Fruit fly (Drosophila melanogaster) whole organism, embryonic: ENCODE measurements around the gene CG3091.

Source experiments
- Bdp1 ChIP-seq: fragments of 200-800 bp; sonication (Bioruptor generic); optimal IDR thresholded peaks from 3 replicates; lab custom pipeline; 2016; ENCODE audit warnings: missing biosample characterization, missing genetic modification characterization
- CG10267 ChIP-seq: fragments of 200-800 bp; sonication (Bioruptor generic); optimal IDR thresholded peaks from 2 replicates; lab custom pipeline; 2018; ENCODE audit warnings: missing biosample characterization, mild to moderate bottlenecking, missing genetic modification characterization, moderate library complexity
- CG11456 ChIP-seq: fragments of 200-800 bp; sonication (Bioruptor generic); IDR thresholded peaks from 3 replicates; pipeline ENCODE4 v1.3.6; 2022; ENCODE audit warnings: missing biosample characterization, missing genetic modification characterization
- CG11504 ChIP-seq: fragments of 200-800 bp; sonication (Bioruptor generic); optimal IDR thresholded peaks from 3 replicates; lab custom pipeline; 2019; ENCODE audit warnings: missing biosample characterization, mild to moderate bottlenecking, missing genetic modification characterization, moderate library complexity
- CG12659 ChIP-seq: fragments of 200-800 bp; sonication (Bioruptor generic); optimal IDR thresholded peaks from 3 replicates; lab custom pipeline; 2017; ENCODE audit warnings: mild to moderate bottlenecking, missing biosample characterization, missing genetic modification reagents, missing genetic modification characterization
- CG14050 ChIP-seq: fragments of 200-800 bp; sonication (Bioruptor generic); IDR thresholded peaks from 3 replicates; pipeline ENCODE4 v1.3.6; 2022; ENCODE audit warnings: missing biosample characterization, missing genetic modification characterization
- CG16815 ChIP-seq: fragments of 200-800 bp; sonication (Bioruptor generic); optimal IDR thresholded peaks from 3 replicates; lab custom pipeline; 2017; ENCODE audit warnings: missing biosample characterization, mild to moderate bottlenecking, missing genetic modification characterization
- CG17568 ChIP-seq: fragments of 200-800 bp; sonication (Bioruptor generic); optimal IDR thresholded peaks from 2 replicates; lab custom pipeline; 2018; ENCODE audit warnings: missing biosample characterization, mild to moderate bottlenecking, missing genetic modification characterization, moderate library complexity
- CG17802 ChIP-seq: fragments of 200-800 bp; sonication (Bioruptor generic); optimal IDR thresholded peaks from 2 replicates; lab custom pipeline; 2018; ENCODE audit warnings: missing biosample characterization, mild to moderate bottlenecking, missing genetic modification characterization, moderate library complexity
- CG17912 ChIP-seq: fragments of 200-800 bp; sonication (Bioruptor generic); optimal IDR thresholded peaks from 2 replicates; lab custom pipeline; 2018; ENCODE audit warnings: missing biosample characterization, mild to moderate bottlenecking, missing genetic modification characterization
- CG2199 ChIP-seq: fragments of 200-800 bp; sonication (Bioruptor generic); IDR thresholded peaks from 3 replicates; pipeline ENCODE4 v1.3.6; 2022; ENCODE audit warnings: missing biosample characterization, missing genetic modification characterization
- CG3163 ChIP-seq: fragments of 200-800 bp; sonication (Bioruptor generic); optimal IDR thresholded peaks from 3 replicates; lab custom pipeline; 2016; ENCODE audit warnings: missing biosample characterization, missing genetic modification characterization
- CG4617 ChIP-seq: fragments of 200-800 bp; sonication (Bioruptor generic); optimal IDR thresholded peaks from 3 replicates; lab custom pipeline; 2016; ENCODE audit warnings: missing biosample characterization, missing genetic modification characterization, borderline replicate concordance
- CG8359 ChIP-seq: fragments of 200-800 bp; sonication (Bioruptor generic); optimal IDR thresholded peaks from 2 replicates; lab custom pipeline; 2017; ENCODE audit warnings: missing biosample characterization, mild to moderate bottlenecking, missing genetic modification characterization, borderline replicate concordance
- CG8388 ChIP-seq: fragments of 200-800 bp; sonication (Bioruptor generic); optimal IDR thresholded peaks from 2 replicates; lab custom pipeline; 2019; ENCODE audit warnings: missing biosample characterization, mild to moderate bottlenecking, missing genetic modification characterization, moderate library complexity
- CG9817 ChIP-seq: fragments of 200-800 bp; sonication (Bioruptor generic); optimal IDR thresholded peaks from 2 replicates; lab custom pipeline; 2018; ENCODE audit warnings: missing biosample characterization, mild to moderate bottlenecking, missing genetic modification characterization, moderate library complexity
- CHES-1-like ChIP-seq: fragments of 200-800 bp; sonication (Bioruptor generic); optimal IDR thresholded peaks from 2 replicates; lab custom pipeline; 2016; ENCODE audit warnings: missing biosample characterization, missing genetic modification characterization
- Chrac-16 ChIP-seq: fragments of 200-800 bp; sonication (Bioruptor generic); optimal IDR thresholded peaks from 3 replicates; lab custom pipeline; 2016; ENCODE audit warnings: missing biosample characterization, missing genetic modification characterization
- Dll ChIP-seq: fragments of 200-800 bp; sonication (Bioruptor generic); IDR thresholded peaks from 4 replicates; pipeline ENCODE4 v1.3.6; 2022; ENCODE audit warnings: missing biosample characterization, missing genetic modification characterization; ENCODE audit not compliant: partially characterized antibody
- Drgx ChIP-seq: fragments of 200-800 bp; sonication (Bioruptor generic); IDR thresholded peaks from 2 replicates; pipeline ENCODE4 v1.3.6; 2022; ENCODE audit warnings: missing biosample characterization, missing genetic modification characterization
- E2f1 ChIP-seq: fragments of 200-800 bp; sonication (Bioruptor generic); IDR thresholded peaks from 2 replicates; pipeline ENCODE4 v1.3.6; 2022; ENCODE audit warnings: missing biosample characterization, missing genetic modification characterization
- E2f2 ChIP-seq: fragments of 200-800 bp; sonication (Bioruptor generic); IDR thresholded peaks from 2 replicates; pipeline ENCODE4 v1.3.6; 2022; ENCODE audit warnings: missing biosample characterization, missing genetic modification characterization
- Oaz ChIP-seq: fragments of 200-800 bp; sonication (Bioruptor generic); IDR thresholded peaks from 2 replicates; pipeline ENCODE4 v1.3.6; 2022; ENCODE audit warnings: missing biosample characterization, missing genetic modification characterization
- Stat92E ChIP-seq, 3 experiments: fragments of >200 bp in 2 of 3; fragments of 200-800 bp in 1 of 3; sonication (Bioruptor generic) in 1 of 3; optimal IDR thresholded peaks; 2 replicates each; lab custom pipeline; 2017 to 2019; ENCODE audit warnings: missing biosample characterization in 3 of 3, missing genetic modification characterization in 3 of 3, mild to moderate bottlenecking in 1 of 3, moderate library complexity in 1 of 3
- Tbp ChIP-seq: fragments of >200 bp; optimal IDR thresholded peaks from 2 replicates; lab custom pipeline; 2018; ENCODE audit warnings: missing biosample characterization, missing genetic modification characterization
- abd-A ChIP-seq: fragments of 200-800 bp; sonication (Bioruptor generic); optimal IDR thresholded peaks from 3 replicates; lab custom pipeline; 2019; ENCODE audit warnings: missing biosample characterization, mild to moderate bottlenecking, missing genetic modification characterization, moderate library complexity
- ara ChIP-seq: fragments of 200-800 bp; sonication (Bioruptor generic); IDR thresholded peaks from 2 replicates; pipeline ENCODE4 v1.3.6; 2022; ENCODE audit warnings: missing biosample characterization, missing genetic modification characterization
- cwo ChIP-seq: fragments of 200-800 bp; sonication (Bioruptor generic); optimal IDR thresholded peaks from 3 replicates; lab custom pipeline; 2017; ENCODE audit warnings: missing biosample characterization, missing genetic modification characterization, mild to moderate bottlenecking, moderate library complexity, missing genetic modification reagents
- dimm ChIP-seq: fragments of 200-800 bp; sonication (Bioruptor generic); IDR thresholded peaks from 2 replicates; pipeline ENCODE4 v1.3.6; 2022; ENCODE audit warnings: missing biosample characterization, missing genetic modification characterization
- disco-r ChIP-seq: fragments of 200-800 bp; sonication (Bioruptor generic); optimal IDR thresholded peaks from 2 replicates; lab custom pipeline; 2016; ENCODE audit warnings: missing biosample characterization, missing genetic modification characterization
- dm ChIP-seq: fragments of 200-800 bp; sonication (Bioruptor generic); optimal IDR thresholded peaks from 3 replicates; lab custom pipeline; 2016; ENCODE audit warnings: missing biosample characterization, missing genetic modification characterization
- dysf ChIP-seq: fragments of 200-800 bp; sonication (Bioruptor generic); IDR thresholded peaks from 3 replicates; pipeline ENCODE4 v1.3.6; 2022; ENCODE audit warnings: missing biosample characterization, missing genetic modification characterization
- fd64A ChIP-seq: fragments of 200-800 bp; sonication (Bioruptor generic); optimal IDR thresholded peaks from 3 replicates; lab custom pipeline; 2018; ENCODE audit warnings: missing biosample characterization, mild to moderate bottlenecking, missing genetic modification characterization
- gce ChIP-seq: fragments of 200-800 bp; sonication (Bioruptor generic); IDR thresholded peaks from 3 replicates; pipeline ENCODE4 v1.3.6; 2022; ENCODE audit warnings: missing biosample characterization, missing genetic modification characterization
- h ChIP-seq: fragments of >200 bp; optimal IDR thresholded peaks from 2 replicates; lab custom pipeline; 2017
- insv ChIP-seq, 2 experiments: fragments of 200-800 bp; sonication (Bioruptor generic); optimal IDR thresholded peaks; 3 replicates each; lab custom pipeline; 2016 to 2018; ENCODE audit warnings: missing biosample characterization in 2 of 2, missing genetic modification characterization in 2 of 2
- lilli ChIP-seq: fragments of 200-800 bp; sonication (Bioruptor generic); optimal IDR thresholded peaks from 3 replicates; lab custom pipeline; 2016; ENCODE audit warnings: missing biosample characterization, missing genetic modification characterization
- oc ChIP-seq: fragments of 200-800 bp; sonication (Bioruptor generic); optimal IDR thresholded peaks from 2 replicates; lab custom pipeline; 2018; ENCODE audit warnings: missing biosample characterization, mild to moderate bottlenecking, missing genetic modification characterization, moderate library complexity
- peb ChIP-seq: fragments of 200-800 bp; sonication (Bioruptor generic); IDR thresholded peaks from 2 replicates; pipeline ENCODE4 v1.3.6; 2022; ENCODE audit warnings: missing biosample characterization, missing genetic modification characterization
- pros ChIP-seq: fragments of 200-800 bp; sonication (Bioruptor generic); optimal IDR thresholded peaks from 3 replicates; lab custom pipeline; 2019; ENCODE audit warnings: missing biosample characterization, mild to moderate bottlenecking, missing genetic modification characterization, moderate library complexity
- salm ChIP-seq: fragments of 200-800 bp; sonication (Bioruptor generic); optimal IDR thresholded peaks from 2 replicates; lab custom pipeline; 2018; ENCODE audit warnings: missing biosample characterization, mild to moderate bottlenecking, missing genetic modification characterization
- scrt ChIP-seq: fragments of 200-800 bp; sonication (Bioruptor generic); optimal IDR thresholded peaks from 2 replicates; lab custom pipeline; 2018; ENCODE audit warnings: missing biosample characterization, mild to moderate bottlenecking, missing genetic modification characterization, moderate library complexity
- sens-2 ChIP-seq: fragments of 200-800 bp; sonication (Bioruptor generic); IDR thresholded peaks from 2 replicates; pipeline ENCODE4 v1.3.6; 2022; ENCODE audit warnings: missing biosample characterization, missing genetic modification characterization
- trem ChIP-seq: fragments of 200-800 bp; optimal IDR thresholded peaks from 3 replicates; lab custom pipeline; 2019; ENCODE audit warnings: missing biosample characterization, mild to moderate bottlenecking, missing genetic modification characterization, moderate library complexity
- trh ChIP-seq: fragments of 200-800 bp; sonication (Bioruptor generic); optimal IDR thresholded peaks from 2 replicates; lab custom pipeline; 2016; ENCODE audit warnings: missing biosample characterization, missing genetic modification characterization
- usp ChIP-seq: fragments of >200 bp; optimal IDR thresholded peaks from 2 replicates; lab custom pipeline; 2017; ENCODE audit warnings: missing biosample characterization, missing genetic modification characterization
- vfl ChIP-seq: fragments of 200-800 bp; sonication (Bioruptor generic); optimal IDR thresholded peaks from 2 replicates; lab custom pipeline; 2016; ENCODE audit warnings: missing biosample characterization, missing genetic modification characterization
- z ChIP-seq: fragments of 200-800 bp; sonication (Bioruptor generic); IDR thresholded peaks from 3 replicates; pipeline ENCODE4 v1.3.6; 2022; ENCODE audit warnings: missing biosample characterization, missing genetic modification characterization
- zfh1 ChIP-seq: fragments of 200-800 bp; sonication (Bioruptor generic); IDR thresholded peaks from 3 replicates; pipeline ENCODE4 v1.3.6; 2022; ENCODE audit warnings: missing biosample characterization, missing genetic modification characterization

The CG3091 gene

dm6 chrX:2297428-2298200 is 43.6 kb upstream of the CG3091 start (continued):
- TF ChIP-seq CG17568 (GFP tag; lab: Kevin White, UChicago), result peak; percentile 97
- TF ChIP-seq fd64A (GFP tag; lab: Kevin White, UChicago), result peak; percentile 99
- TF ChIP-seq CG10267 (tag; lab: Kevin White, UChicago), result peak; percentile 92
- TF ChIP-seq CG2199 (GFP tag; lab: Robert Waterston, UW), result peak; percentile 99
- TF ChIP-seq lilli (GFP tag; lab: Kevin White, UChicago), result peak; percentile 99
- peak; percentile 98 for TF ChIP-seq E2f1 (GFP tag; lab: Robert Waterston, UW)
- peak; percentile 94 for TF ChIP-seq Bdp1 (GFP tag; lab: Kevin White, UChicago)
- peak; percentile 99 for TF ChIP-seq CG4617
- no peak for TF ChIP-seq Dll
- peak; percentile 98 for TF ChIP-seq disco-r (GFP tag; lab: Kevin White, UChicago)
- TF ChIP-seq CG8388 (GFP tag; lab: Kevin White, UChicago), result peak; percentile 98
- TF ChIP-seq scrt (GFP tag; lab: Kevin White, UChicago), result peak; percentile 96
- peak; percentile 99 for TF ChIP-seq zfh1 (GFP tag; lab: Robert Waterston, UW)
- TF ChIP-seq Drgx (GFP tag; lab: Robert Waterston, UW), result peak; percentile 97
- peak; percentile 99 for TF ChIP-seq CG12659
- TF ChIP-seq CG11456, result peak; percentile 98
- TF ChIP-seq vfl (GFP tag; lab: Kevin White, UChicago), result peak; percentile 96
- TF ChIP-seq Stat92E (GFP tag; optimal IDR thresholded peaks at IDR 0.05; lab: Kevin White, UChicago), result peak in 1 of 3 experiments; percentile 94
- peak; percentile 97 for TF ChIP-seq CG16815 (GFP tag; lab: Kevin White, UChicago)
- TF ChIP-seq CHES-1-like (GFP tag; lab: Kevin White, UChicago), result peak; percentile 99
- TF ChIP-seq usp, result no peak
- TF ChIP-seq CG3163, result peak; percentile 95
- TF ChIP-seq CG8359 (GFP tag; lab: Kevin White, UChicago), result peak; percentile 94
- TF ChIP-seq salm (tag; lab: Kevin White, UChicago), result peak; percentile 98
- peak; percentile 98 for TF ChIP-seq gce (GFP tag; lab: Robert Waterston, UW)
- TF ChIP-seq E2f2 (GFP tag; lab: Robert Waterston, UW), result peak; percentile 87
- peak; percentile 60 for TF ChIP-seq pros (GFP tag; lab: Kevin White, UChicago)
- TF ChIP-seq trem (tag; lab: Kevin White, UChicago), result peak; percentile 94
- peak; percentile 97 for TF ChIP-seq cwo (GFP tag; lab: Kevin White, UChicago)
- no peak for TF ChIP-seq h (lab: Kevin White, UChicago)
- peak; percentile 98 for TF ChIP-seq CG11504 (tag; lab: Kevin White, UChicago)
- peak; percentile 96 for TF ChIP-seq trh (GFP tag; lab: Kevin White, UChicago)
- peak; percentile 99 for TF ChIP-seq dysf (GFP tag; lab: Robert Waterston, UW)
- peak; percentile 92 for TF ChIP-seq abd-A (tag; lab: Kevin White, UChicago)
- peak; percentile 98 for TF ChIP-seq CG9817
- TF ChIP-seq sens-2, result peak; percentile 98
- peak; percentile 92 for TF ChIP-seq CG17802 (tag; lab: Kevin White, UChicago)
- peak; percentile 97 for TF ChIP-seq CG17912 (GFP tag; lab: Kevin White, UChicago)
- TF ChIP-seq Tbp, result no peak
- TF ChIP-seq z (GFP tag; lab: Robert Waterston, UW), result peak; percentile 76; the same call in 2 of the 3 replicates
- TF ChIP-seq ara (GFP tag; lab: Robert Waterston, UW), result peak; percentile 98
- TF ChIP-seq dm (GFP tag; lab: Kevin White, UChicago), result peak; percentile 98
- peak; percentile 53 to 61 for TF ChIP-seq insv (GFP tag; optimal IDR thresholded peaks at IDR 0.05; lab: Kevin White, UChicago)
- TF ChIP-seq Oaz (GFP tag; lab: Robert Waterston, UW), result peak; percentile 95
- peak; percentile 99 for TF ChIP-seq Chrac-16 (GFP tag; lab: Kevin White, UChicago)
- peak; percentile 98 for TF ChIP-seq dimm
- TF ChIP-seq CG14050 (GFP tag; lab: Robert Waterston, UW), result peak; percentile 98
- peak; percentile 97 for TF ChIP-seq peb (GFP tag; lab: Robert Waterston, UW)
- peak; percentile 99 for TF ChIP-seq oc (tag; lab: Kevin White, UChicago)
